Worm (Caenorhabditis elegans) whole organism, L2 larva: ENCODE results near the gene str-135.

ENCODE experiments used
- R02D3.7 ChIP-seq: fragments of 150-350 bp; optimal IDR thresholded peaks from 2 replicates; lab custom pipeline; 2014; ENCODE audit warnings: missing biosample characterization, missing genetic modification characterization
- ZK546.5 ChIP-seq: sonication (generic microtip); optimal IDR thresholded peaks from 2 replicates; lab custom pipeline; 2017; ENCODE audit warnings: missing biosample characterization, missing genetic modification characterization
- aly-2 ChIP-seq: fragments of 150-350 bp; optimal IDR thresholded peaks from 2 replicates; lab custom pipeline; 2014; ENCODE audit warnings: missing biosample characterization, missing genetic modification characterization
- ama-1 ChIP-seq: fragments of 150-350 bp; optimal IDR thresholded peaks from 2 replicates; lab custom pipeline; 2018; ENCODE audit warnings: inconsistent platforms
- blmp-1 ChIP-seq: sonication (generic microtip); optimal IDR thresholded peaks from 2 replicates; lab custom pipeline; 2017; ENCODE audit warnings: missing genetic modification characterization, mild to moderate bottlenecking, missing compliant biosample characterization, antibody characterized with exemption, moderate library complexity; ENCODE audit not compliant: insufficient read depth
- ceh-82 ChIP-seq: fragments of 150-350 bp; optimal IDR thresholded peaks from 2 replicates; lab custom pipeline; 2014; ENCODE audit warnings: missing biosample characterization, missing genetic modification characterization
- crh-2 ChIP-seq: sonication (generic microtip); optimal IDR thresholded peaks from 2 replicates; lab custom pipeline; 2017; ENCODE audit warnings: missing biosample characterization, missing genetic modification characterization
- dmd-4 ChIP-seq: sonication (generic microtip); optimal IDR thresholded peaks from 2 replicates; lab custom pipeline; 2017; ENCODE audit warnings: missing biosample characterization, missing genetic modification characterization
- egl-27 ChIP-seq: sonication (generic microtip); optimal IDR thresholded peaks from 3 replicates; lab custom pipeline; 2017; ENCODE audit warnings: missing biosample characterization, missing genetic modification reagents, missing genetic modification characterization
- elt-1 ChIP-seq: fragments of 150-350 bp; optimal IDR thresholded peaks from 2 replicates; lab custom pipeline; 2014; ENCODE audit warnings: missing biosample characterization, missing genetic modification characterization
- elt-3 ChIP-seq: sonication (generic microtip); optimal IDR thresholded peaks from 2 replicates; lab custom pipeline; 2017; ENCODE audit warnings: missing biosample characterization, missing genetic modification characterization
- fos-1 ChIP-seq: fragments of 150-350 bp; optimal IDR thresholded peaks from 2 replicates; lab custom pipeline; 2014; ENCODE audit warnings: missing biosample characterization, missing genetic modification characterization
- gmeb-1 ChIP-seq: fragments of 150-350 bp; optimal IDR thresholded peaks from 2 replicates; lab custom pipeline; 2014; ENCODE audit warnings: missing biosample characterization, missing genetic modification characterization
- lin-39 ChIP-seq: fragments of 150-350 bp; optimal IDR thresholded peaks from 2 replicates; lab custom pipeline; 2014; ENCODE audit warnings: missing biosample characterization, missing genetic modification reagents, missing genetic modification characterization
- lsy-2 ChIP-seq, 2 experiments: fragments of 150-350 bp in 1 of 2; sonication (generic microtip) in 1 of 2; optimal IDR thresholded peaks; 2 replicates each; lab custom pipeline; 2014 to 2017; ENCODE audit warnings: missing biosample characterization in 2 of 2, missing genetic modification characterization in 2 of 2
- mab-5 ChIP-seq: fragments of 150-350 bp; optimal IDR thresholded peaks from 2 replicates; lab custom pipeline; 2014; ENCODE audit warnings: missing biosample characterization, missing genetic modification characterization
- mbf-1 ChIP-seq: sonication (generic microtip); optimal IDR thresholded peaks from 2 replicates; lab custom pipeline; 2017; ENCODE audit warnings: missing biosample characterization, missing genetic modification characterization
- nhr-11 ChIP-seq: fragments of 150-350 bp; optimal IDR thresholded peaks from 2 replicates; lab custom pipeline; 2014; ENCODE audit warnings: missing biosample characterization, missing genetic modification characterization
- nhr-21 ChIP-seq: fragments of 150-350 bp; optimal IDR thresholded peaks from 2 replicates; lab custom pipeline; 2014; ENCODE audit warnings: missing biosample characterization, missing genetic modification characterization
- nhr-237 ChIP-seq: fragments of 150-350 bp; optimal IDR thresholded peaks from 2 replicates; lab custom pipeline; 2014; ENCODE audit warnings: missing biosample characterization, missing genetic modification characterization
- nhr-25 ChIP-seq: fragments of 150-350 bp; sonication (generic microtip); optimal IDR thresholded peaks from 3 replicates; lab custom pipeline; 2014; ENCODE audit warnings: missing biosample characterization, missing genetic modification characterization
- nhr-6 ChIP-seq: fragments of 150-350 bp; optimal IDR thresholded peaks from 2 replicates; lab custom pipeline; 2014; ENCODE audit warnings: missing biosample characterization, missing genetic modification characterization
- nhr-77 ChIP-seq: fragments of 150-350 bp; optimal IDR thresholded peaks from 2 replicates; lab custom pipeline; 2014; ENCODE audit warnings: missing biosample characterization, missing genetic modification characterization
- peb-1 ChIP-seq: fragments of 150-350 bp; optimal IDR thresholded peaks from 2 replicates; lab custom pipeline; 2014; ENCODE audit warnings: missing biosample characterization, missing genetic modification characterization
- skn-1 ChIP-seq: sonication (generic microtip); optimal IDR thresholded peaks from 2 replicates; lab custom pipeline; 2017; ENCODE audit warnings: missing biosample characterization, missing genetic modification characterization
- sma-3 ChIP-seq: sonication (generic microtip); optimal IDR thresholded peaks from 2 replicates; lab custom pipeline; 2016; ENCODE audit warnings: missing genetic modification reagents, missing genetic modification characterization, missing compliant biosample characterization
- sma-9 ChIP-seq, 2 experiments: fragments of 150-350 bp in 1 of 2; sonication (generic microtip) in 1 of 2; optimal IDR thresholded peaks; 2 replicates each; lab custom pipeline; 2014 to 2016; ENCODE audit warnings: missing genetic modification characterization in 2 of 2, mild to moderate bottlenecking in 1 of 2, missing biosample characterization in 1 of 2, missing compliant biosample characterization in 1 of 2, missing genetic modification reagents in 1 of 2, moderate library complexity in 1 of 2
- snpc-4 ChIP-seq: fragments of 150-350 bp; optimal IDR thresholded peaks from 2 replicates; lab custom pipeline; 2014; ENCODE audit warnings: missing biosample characterization, missing genetic modification characterization
- unc-39 ChIP-seq: fragments of 150-350 bp; optimal IDR thresholded peaks from 2 replicates; lab custom pipeline; 2014; ENCODE audit warnings: missing biosample characterization, missing genetic modification characterization
- unc-55 ChIP-seq: fragments of 150-350 bp; sonication (generic microtip); optimal IDR thresholded peaks from 3 replicates; lab custom pipeline; 2014; ENCODE audit warnings: missing biosample characterization, missing genetic modification reagents, missing genetic modification characterization
- unc-62 ChIP-seq: fragments of 150-350 bp; optimal IDR thresholded peaks from 2 replicates; lab custom pipeline; 2014; ENCODE audit warnings: missing biosample characterization, missing genetic modification reagents, missing genetic modification characterization
- zag-1 ChIP-seq: fragments of 150-350 bp; optimal IDR thresholded peaks from 2 replicates; lab custom pipeline; 2014; ENCODE audit warnings: missing biosample characterization, missing genetic modification characterization
- ztf-1 ChIP-seq: fragments of 200-800 bp; sonication (Bioruptor generic); conservative IDR thresholded peaks from 2 replicates; pipeline ENCODE4 v1.3.6; 2022; ENCODE audit warnings: missing genetic modification characterization, missing compliant biosample characterization
- ztf-11 ChIP-seq: sonication (generic microtip); optimal IDR thresholded peaks from 2 replicates; lab custom pipeline; 2017; ENCODE audit warnings: missing biosample characterization, missing genetic modification characterization
- ztf-4 ChIP-seq: fragments of 150-350 bp; optimal IDR thresholded peaks from 2 replicates; lab custom pipeline; 2014; ENCODE audit warnings: missing biosample characterization, missing genetic modification characterization

The str-135 gene

DNA sequence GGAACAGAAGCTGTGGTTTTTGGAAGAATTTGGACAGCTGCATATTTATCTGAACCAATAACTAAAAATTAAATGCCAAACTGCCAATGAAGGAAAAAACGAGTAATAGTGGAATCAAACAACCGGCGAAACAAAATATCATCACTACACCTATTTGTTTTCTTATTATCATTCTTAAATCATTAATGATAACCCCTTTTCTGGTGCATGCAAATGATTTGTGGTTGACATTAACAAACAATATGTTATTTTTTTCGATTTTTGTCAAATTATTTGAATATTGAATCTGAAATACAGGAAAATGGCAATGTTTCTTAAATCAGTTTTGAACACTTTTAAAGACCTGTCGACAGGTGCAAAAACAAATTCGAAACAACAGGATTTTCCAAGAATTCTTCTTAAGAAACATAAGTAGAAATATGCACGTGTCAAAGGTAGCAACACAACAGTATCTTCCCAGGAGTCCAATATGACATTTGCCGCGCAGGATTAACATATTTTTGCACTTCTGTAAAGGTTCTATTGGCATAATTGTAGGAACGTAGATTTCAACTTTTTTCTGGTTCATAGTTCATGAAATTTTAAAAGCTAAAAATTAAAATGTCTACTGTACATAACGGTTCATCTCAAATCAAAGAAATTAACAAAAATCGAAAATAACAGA, 18.7 kb upstream of the str-135 start, which contains the start of gene W02D7.5:
Gene W02D7.5, minus strand, starts transcription at position 51 of the 664 bp plus-strand sequence.
- no peak for TF ChIP-seq nhr-25
- no peak for TF ChIP-seq sma-9 (GFP tag; optimal IDR thresholded peaks at IDR 0.05; lab: Kevin White, UChicago)
- no peak for TF ChIP-seq sma-9 (tag; optimal IDR thresholded peaks at IDR 0.05; lab: Kevin White, UChicago)
- TF ChIP-seq nhr-6, result no peak
- no peak for TF ChIP-seq ztf-1
- no peak for TF ChIP-seq gmeb-1 (tag; lab: Kevin White, UChicago)
- TF ChIP-seq ztf-11 (tag; lab: Kevin White, UChicago), result no peak
- no peak for TF ChIP-seq nhr-77 (tag; lab: Kevin White, UChicago)
- no peak for TF ChIP-seq peb-1 (tag; lab: Kevin White, UChicago)
- no peak for TF ChIP-seq zag-1 (tag; lab: Kevin White, UChicago)
- no peak for TF ChIP-seq dmd-4 (tag; lab: Kevin White, UChicago)
- TF ChIP-seq elt-1 (tag; lab: Kevin White, UChicago), result no peak
- no peak for TF ChIP-seq unc-62 (GFP tag; lab: Kevin White, UChicago)
- no peak for TF ChIP-seq elt-3 (tag; lab: Kevin White, UChicago)
- TF ChIP-seq lsy-2 (tag; optimal IDR thresholded peaks at IDR 0.05; lab: Kevin White, UChicago), result no peak
- TF ChIP-seq skn-1 (tag; lab: Kevin White, UChicago), result no peak
- TF ChIP-seq unc-39, result no peak
- no peak for TF ChIP-seq fos-1 (tag; lab: Kevin White, UChicago)
- no peak for TF ChIP-seq lin-39 (tag; lab: Kevin White, UChicago)
- no peak for TF ChIP-seq egl-27 (tag; lab: Kevin White, UChicago)
- TF ChIP-seq nhr-21 (tag; lab: Kevin White, UChicago), result no peak

DNA sequence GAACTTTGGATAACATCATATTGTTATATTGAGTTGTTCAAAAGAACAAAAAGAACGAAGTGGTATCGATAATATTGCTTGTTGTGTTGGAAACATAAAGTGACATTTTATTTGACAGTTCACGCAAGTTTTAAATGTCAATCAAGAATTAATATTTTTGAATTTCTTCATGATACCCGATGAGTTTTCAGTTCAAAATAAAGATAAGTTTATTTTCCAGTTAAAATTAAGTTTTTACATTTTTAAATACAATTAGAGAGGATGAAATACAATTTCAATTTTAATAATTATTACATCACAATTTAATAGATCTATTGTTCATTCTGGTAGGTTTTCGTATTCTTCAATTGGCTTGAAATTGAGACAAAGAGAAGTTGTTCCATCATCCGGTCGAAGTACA, 16.8 kb upstream of the str-135 start, which contains the start of gene W02D7.4:
Gene W02D7.4, minus strand, starts transcription at position 101 of the 400 bp plus-strand sequence.
- TF ChIP-seq ZK546.5 (tag; lab: Kevin White, UChicago), result no peak
- no peak for TF ChIP-seq ztf-4
- no peak for TF ChIP-seq peb-1 (tag; lab: Kevin White, UChicago)
- TF ChIP-seq blmp-1 (tag; lab: Kevin White, UChicago), result no peak
- no peak for TF ChIP-seq nhr-11 (tag; lab: Kevin White, UChicago)
- no peak for TF ChIP-seq nhr-237 (tag; lab: Kevin White, UChicago)
- no peak for TF ChIP-seq zag-1 (tag; lab: Kevin White, UChicago)
- no peak for TF ChIP-seq sma-3
- no peak for TF ChIP-seq nhr-77 (tag; lab: Kevin White, UChicago)
- TF ChIP-seq nhr-25, result no peak

DNA sequence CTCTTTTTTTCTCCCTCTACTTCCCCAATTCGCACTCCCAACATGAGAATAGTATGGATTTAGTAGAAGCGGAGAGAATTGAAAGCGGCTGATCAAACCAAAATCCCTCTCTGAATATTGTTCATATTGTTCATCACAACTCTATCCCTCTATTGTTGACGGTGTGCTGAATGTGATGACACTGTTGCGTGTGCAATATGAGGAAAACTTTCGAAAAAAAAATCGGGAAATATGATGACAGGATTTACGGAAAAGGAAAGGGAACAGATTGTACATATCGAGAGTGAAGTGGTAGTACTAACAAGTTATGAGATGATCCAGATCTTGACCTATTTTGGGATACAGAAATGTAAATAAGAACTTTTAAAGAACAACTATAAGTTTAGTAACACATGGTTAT, 15.2 kb upstream of the str-135 start, which contains the start of gene smex-1:
Gene smex-1, minus strand, starts transcription at position 101 of the 400 bp plus-strand sequence.
- no peak for TF ChIP-seq aly-2 (tag; lab: Kevin White, UChicago)
- no peak for TF ChIP-seq gmeb-1 (tag; lab: Kevin White, UChicago)
- no peak for TF ChIP-seq lin-39 (tag; lab: Kevin White, UChicago)
- no peak for TF ChIP-seq unc-39
- TF ChIP-seq elt-1 (tag; lab: Kevin White, UChicago), result no peak
- TF ChIP-seq unc-55, result no peak
- TF ChIP-seq nhr-77 (tag; lab: Kevin White, UChicago), result no peak
- TF ChIP-seq ztf-11 (tag; lab: Kevin White, UChicago), result no peak
- TF ChIP-seq nhr-237 (tag; lab: Kevin White, UChicago), result no peak
- no peak for TF ChIP-seq fos-1 (tag; lab: Kevin White, UChicago)
- TF ChIP-seq skn-1 (tag; lab: Kevin White, UChicago), result no peak

DNA sequence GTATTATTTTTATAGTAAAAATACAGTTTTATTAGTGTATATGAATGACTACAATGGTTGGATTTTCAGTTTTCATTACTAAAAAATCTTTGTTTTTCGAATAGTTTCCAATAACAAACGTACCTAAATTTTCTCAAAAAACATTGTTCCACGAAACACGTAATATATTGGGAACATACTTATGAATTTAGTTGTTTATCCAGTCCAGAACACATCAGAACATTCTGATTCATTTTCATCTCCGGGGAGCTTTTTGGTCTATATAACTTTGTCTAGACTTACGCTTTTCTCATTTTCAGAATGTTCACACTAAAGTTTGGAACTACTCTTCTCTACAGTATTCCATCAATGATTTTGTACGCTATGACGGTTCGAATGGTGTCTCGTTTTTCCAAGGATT, 11.1 kb upstream of the str-135 start, which contains the start of gene srg-33:
Gene srg-33, plus strand, starts transcription at position 301 of the 400 bp plus-strand sequence.
- TF ChIP-seq ama-1 (lab: Kevin White, UChicago) (no peak), snpc-4 (no peak), zag-1 (tag; lab: Kevin White, UChicago) (no peak), peb-1 (tag; lab: Kevin White, UChicago) (no peak), egl-27 (tag; lab: Kevin White, UChicago) (no peak), unc-62 (GFP tag; lab: Kevin White, UChicago) (no peak), blmp-1 (tag; lab: Kevin White, UChicago) (no peak), sma-9 (GFP tag; optimal IDR thresholded peaks at IDR 0.05; lab: Kevin White, UChicago) (no peak), sma-9 (tag; optimal IDR thresholded peaks at IDR 0.05; lab: Kevin White, UChicago) (no peak), ceh-82 (tag; lab: Kevin White, UChicago) (no peak), nhr-77 (tag; lab: Kevin White, UChicago) (no peak), fos-1 (tag; lab: Kevin White, UChicago) (no peak), ztf-1 (no peak), mbf-1 (tag; lab: Kevin White, UChicago) (no peak), mab-5 (tag; lab: Kevin White, UChicago) (no peak), elt-3 (tag; lab: Kevin White, UChicago) (no peak), elt-1 (tag; lab: Kevin White, UChicago) (no peak), ztf-4 (no peak), R02D3.7 (no peak), crh-2 (tag; lab: Kevin White, UChicago) (no peak)
- TF ChIP-seq, all 48 proteins: peak for 0
